Worm (Caenorhabditis elegans): ENCODE data around the gene T25B6.4.

DNA sequence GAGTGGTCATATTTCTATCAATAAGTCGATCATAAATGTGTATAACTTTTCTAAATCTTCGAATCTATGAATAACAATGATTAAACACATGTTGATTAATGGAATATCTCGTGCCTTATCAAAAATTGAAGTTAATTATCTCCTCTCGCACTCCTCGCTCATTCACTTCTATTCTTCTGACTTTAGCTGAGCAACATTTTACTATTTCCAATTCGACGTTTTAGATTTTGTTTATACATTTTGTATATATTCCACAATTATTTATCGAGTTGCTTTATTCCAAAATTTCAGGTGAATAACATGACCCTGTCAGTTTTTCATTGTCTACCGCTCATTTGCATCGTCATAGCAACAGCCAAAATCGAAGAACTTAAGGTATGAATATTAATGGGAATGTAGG lies 11.8 kb downstream of the T25B6.4 start, which contains the start of gene T25B6.3:
- no peak for TF ChIP-seq snpc-1.1 (tag; optimal IDR thresholded peaks at IDR 0.05; ENCODE audit: insufficient read depth)
- no peak for TF ChIP-seq unc-62 (GFP tag; optimal IDR thresholded peaks at IDR 0.05)
- TF ChIP-seq egl-18 (GFP tag; IDR thresholded peaks at IDR 0.05), result no peak
- no peak for TF ChIP-seq snpc-4 (GFP tag; optimal IDR thresholded peaks at IDR 0.05)
- TF ChIP-seq snpc-4 (tag; optimal IDR thresholded peaks at IDR 0.05), result no peak
- no peak for TF ChIP-seq dox-1 (GFP tag; IDR thresholded peaks at IDR 0.05)
- no peak for TF ChIP-seq lin-40 (tag; optimal IDR thresholded peaks at IDR 0.05)
- TF ChIP-seq nhr-80 (tag; optimal IDR thresholded peaks at IDR 0.05), result no peak
- TF ChIP-seq pha-4 (tag; optimal IDR thresholded peaks at IDR 0.05), result no peak
- no peak for TF ChIP-seq die-1 (tag; optimal IDR thresholded peaks at IDR 0.05)
- TF ChIP-seq mxl-1 (tag; optimal IDR thresholded peaks at IDR 0.05), result no peak

Data from whole organism, young adult.